Fruit fly (Drosophila melanogaster) whole organism, embryonic: ENCODE measurements around the gene CG10863.

Source experiments
- Aef1 ChIP-seq: fragments of 200-800 bp; sonication (Bioruptor generic); IDR thresholded peaks from 3 replicates; pipeline ENCODE4 v1.3.6; 2022; ENCODE audit warnings: missing biosample characterization, missing genetic modification characterization
- B-H1 ChIP-seq: fragments of 200-800 bp; sonication (Bioruptor generic); IDR thresholded peaks from 3 replicates; pipeline ENCODE4 v1.3.6; 2022; ENCODE audit warnings: missing biosample characterization, missing genetic modification characterization
- CG11398 ChIP-seq: fragments of 200-800 bp; sonication (Bioruptor generic); optimal IDR thresholded peaks from 2 replicates; lab custom pipeline; 2016; ENCODE audit warnings: missing biosample characterization, missing genetic modification characterization
- CG12104 ChIP-seq: fragments of 200-800 bp; sonication (Bioruptor generic); optimal IDR thresholded peaks from 3 replicates; lab custom pipeline; 2016; ENCODE audit warnings: missing biosample characterization, missing genetic modification characterization
- CG12769 ChIP-seq: fragments of 200-800 bp; sonication (Bioruptor generic); optimal IDR thresholded peaks from 2 replicates; lab custom pipeline; 2019; ENCODE audit warnings: missing biosample characterization, mild to moderate bottlenecking, missing genetic modification characterization, moderate library complexity
- CG13775 ChIP-seq: fragments of 200-800 bp; sonication (Bioruptor generic); optimal IDR thresholded peaks from 3 replicates; lab custom pipeline; 2017; ENCODE audit warnings: missing biosample characterization, mild to moderate bottlenecking, missing genetic modification characterization
- CG14014 ChIP-seq: fragments of 200-800 bp; sonication (Bioruptor generic); IDR thresholded peaks from 2 replicates; pipeline ENCODE4 v1.3.6; 2022; ENCODE audit warnings: missing biosample characterization, missing genetic modification characterization
- CG16815 ChIP-seq: fragments of 200-800 bp; sonication (Bioruptor generic); optimal IDR thresholded peaks from 3 replicates; lab custom pipeline; 2017; ENCODE audit warnings: missing biosample characterization, mild to moderate bottlenecking, missing genetic modification characterization
- CG17385 ChIP-seq: fragments of 200-800 bp; sonication (Bioruptor generic); optimal IDR thresholded peaks from 3 replicates; lab custom pipeline; 2018; ENCODE audit warnings: missing biosample characterization, mild to moderate bottlenecking, missing genetic modification characterization
- CG17912 ChIP-seq: fragments of 200-800 bp; sonication (Bioruptor generic); optimal IDR thresholded peaks from 2 replicates; lab custom pipeline; 2018; ENCODE audit warnings: missing biosample characterization, mild to moderate bottlenecking, missing genetic modification characterization
- CG18599 ChIP-seq: fragments of 200-800 bp; sonication (Bioruptor generic); optimal IDR thresholded peaks from 3 replicates; lab custom pipeline; 2017; ENCODE audit warnings: missing biosample characterization, missing genetic modification characterization, mild to moderate bottlenecking, moderate library complexity, missing genetic modification reagents
- CG3163 ChIP-seq: fragments of 200-800 bp; sonication (Bioruptor generic); optimal IDR thresholded peaks from 3 replicates; lab custom pipeline; 2016; ENCODE audit warnings: missing biosample characterization, missing genetic modification characterization
- CG3847 ChIP-seq: fragments of 200-800 bp; sonication (Bioruptor generic); IDR thresholded peaks from 2 replicates; pipeline ENCODE4 v1.3.6; 2022; ENCODE audit warnings: missing biosample characterization, missing genetic modification characterization
- CG3995 ChIP-seq: fragments of 200-800 bp; sonication (Bioruptor generic); optimal IDR thresholded peaks from 3 replicates; lab custom pipeline; 2016; ENCODE audit warnings: missing biosample characterization, missing genetic modification characterization
- CG4404 ChIP-seq: fragments of 200-800 bp; sonication (Bioruptor generic); IDR thresholded peaks from 2 replicates; pipeline ENCODE4 v1.3.6; 2022; ENCODE audit warnings: missing biosample characterization, missing genetic modification characterization
- CG4424 ChIP-seq: fragments of 200-800 bp; sonication (Bioruptor generic); optimal IDR thresholded peaks from 3 replicates; lab custom pipeline; 2016; ENCODE audit warnings: missing biosample characterization, missing genetic modification characterization
- CG6254 ChIP-seq: fragments of 200-800 bp; sonication (Bioruptor generic); optimal IDR thresholded peaks from 3 replicates; lab custom pipeline; 2017; ENCODE audit warnings: mild to moderate bottlenecking, missing biosample characterization, missing genetic modification reagents, missing genetic modification characterization
- CG7963 ChIP-seq: fragments of 200-800 bp; sonication (Bioruptor generic); IDR thresholded peaks from 3 replicates; pipeline ENCODE4 v1.3.6; 2022; ENCODE audit warnings: missing biosample characterization, missing genetic modification characterization; ENCODE audit not compliant: partially characterized antibody
- CG8089 ChIP-seq: fragments of 200-800 bp; sonication (Bioruptor generic); optimal IDR thresholded peaks from 3 replicates; lab custom pipeline; 2016; ENCODE audit warnings: missing biosample characterization, missing genetic modification characterization
- CG8281 ChIP-seq: fragments of 200-800 bp; sonication (Bioruptor generic); optimal IDR thresholded peaks from 2 replicates; lab custom pipeline; 2018; ENCODE audit warnings: missing biosample characterization, mild to moderate bottlenecking, missing genetic modification characterization, moderate library complexity
- CG8478 ChIP-seq: fragments of >200 bp; optimal IDR thresholded peaks from 2 replicates; lab custom pipeline; 2018
- CG8944 ChIP-seq: fragments of 200-800 bp; sonication (Bioruptor generic); optimal IDR thresholded peaks from 3 replicates; lab custom pipeline; 2016; ENCODE audit warnings: missing biosample characterization, missing genetic modification characterization
- Dfd ChIP-seq, 2 experiments: fragments of >200 bp; optimal IDR thresholded peaks; 2 replicates each; lab custom pipeline; 2017; ENCODE audit warnings: missing biosample characterization in 2 of 2, missing genetic modification characterization in 2 of 2
- Doc3 ChIP-seq: fragments of 200-800 bp; sonication (Bioruptor generic); IDR thresholded peaks from 3 replicates; pipeline ENCODE4 v1.3.6; 2022; ENCODE audit warnings: missing biosample characterization, missing genetic modification characterization; ENCODE audit not compliant: partially characterized antibody
- E2f2 ChIP-seq: fragments of 200-800 bp; sonication (Bioruptor generic); IDR thresholded peaks from 2 replicates; pipeline ENCODE4 v1.3.6; 2022; ENCODE audit warnings: missing biosample characterization, missing genetic modification characterization
- Fer2 ChIP-seq: fragments of 200-800 bp; sonication (Bioruptor generic); optimal IDR thresholded peaks from 2 replicates; lab custom pipeline; 2018; ENCODE audit warnings: missing biosample characterization, mild to moderate bottlenecking, missing genetic modification characterization, moderate library complexity
- Gug ChIP-seq: fragments of 200-800 bp; sonication (Bioruptor generic); IDR thresholded peaks from 4 replicates; pipeline ENCODE4 v1.3.6; 2022; ENCODE audit warnings: missing biosample characterization, missing genetic modification characterization
- HLH3B ChIP-seq: fragments of 200-800 bp; sonication (Bioruptor generic); IDR thresholded peaks from 2 replicates; pipeline ENCODE4 v1.3.6; 2022; ENCODE audit warnings: missing biosample characterization, missing genetic modification characterization
- Lpt ChIP-seq: fragments of >200 bp; optimal IDR thresholded peaks from 2 replicates; lab custom pipeline; 2018; ENCODE audit warnings: missing biosample characterization, missing genetic modification characterization
- Nf-YB ChIP-seq: fragments of 200-800 bp; sonication (Bioruptor generic); optimal IDR thresholded peaks from 3 replicates; lab custom pipeline; 2019; ENCODE audit warnings: missing biosample characterization, mild to moderate bottlenecking, missing genetic modification characterization, moderate library complexity
- Poxn ChIP-seq: fragments of 200-800 bp; sonication (Bioruptor generic); IDR thresholded peaks from 2 replicates; pipeline ENCODE4 v1.3.6; 2022; ENCODE audit warnings: missing biosample characterization, missing genetic modification characterization
- Ptx1 ChIP-seq: fragments of 200-800 bp; sonication (Bioruptor generic); IDR thresholded peaks from 2 replicates; pipeline ENCODE4 v1.3.6; 2022; ENCODE audit warnings: missing biosample characterization, missing genetic modification characterization
- Scr ChIP-seq: fragments of 200-800 bp; sonication (Bioruptor generic); IDR thresholded peaks from 2 replicates; pipeline ENCODE4 v1.3.6; 2022; ENCODE audit warnings: missing biosample characterization, missing genetic modification characterization; ENCODE audit not compliant: partially characterized antibody
- Taf1 ChIP-seq: fragments of 200-800 bp; sonication (Bioruptor generic); IDR thresholded peaks from 2 replicates; pipeline ENCODE4 v1.3.6; 2022; ENCODE audit warnings: missing biosample characterization, missing genetic modification characterization
- Xbp1 ChIP-seq: fragments of 200-800 bp; sonication (Bioruptor generic); optimal IDR thresholded peaks from 3 replicates; lab custom pipeline; 2016; ENCODE audit warnings: missing biosample characterization, mild to moderate bottlenecking, missing genetic modification characterization
- YL-1 ChIP-seq: fragments of 200-800 bp; sonication (Bioruptor generic); optimal IDR thresholded peaks from 3 replicates; lab custom pipeline; 2017; ENCODE audit warnings: missing biosample characterization, mild to moderate bottlenecking, missing genetic modification characterization
- ab ChIP-seq: fragments of 200-800 bp; sonication (Bioruptor generic); optimal IDR thresholded peaks from 2 replicates; lab custom pipeline; 2016; ENCODE audit warnings: missing biosample characterization, missing genetic modification characterization
- amos ChIP-seq: fragments of 200-800 bp; sonication (Bioruptor generic); IDR thresholded peaks from 2 replicates; pipeline ENCODE4 v1.3.6; 2022; ENCODE audit warnings: missing biosample characterization, missing genetic modification characterization; ENCODE audit not compliant: partially characterized antibody
- bbx ChIP-seq: fragments of 200-800 bp; sonication (Bioruptor generic); IDR thresholded peaks from 2 replicates; pipeline ENCODE4 v1.3.6; 2022; ENCODE audit warnings: missing biosample characterization, missing genetic modification characterization; ENCODE audit not compliant: partially characterized antibody
- chn ChIP-seq: fragments of 200-800 bp; sonication (Bioruptor generic); optimal IDR thresholded peaks from 2 replicates; lab custom pipeline; 2016; ENCODE audit warnings: missing biosample characterization, missing genetic modification characterization
- ci ChIP-seq: fragments of 200-800 bp; sonication (Bioruptor generic); IDR thresholded peaks from 3 replicates; pipeline ENCODE4 v1.3.6; 2022; ENCODE audit warnings: missing biosample characterization, missing genetic modification characterization
- cwo ChIP-seq: fragments of 200-800 bp; sonication (Bioruptor generic); optimal IDR thresholded peaks from 3 replicates; lab custom pipeline; 2017; ENCODE audit warnings: missing biosample characterization, missing genetic modification characterization, mild to moderate bottlenecking, moderate library complexity, missing genetic modification reagents
- dm ChIP-seq: fragments of 200-800 bp; sonication (Bioruptor generic); optimal IDR thresholded peaks from 3 replicates; lab custom pipeline; 2016; ENCODE audit warnings: missing biosample characterization, missing genetic modification characterization
- gsb ChIP-seq: fragments of 200-800 bp; sonication (Bioruptor generic); IDR thresholded peaks from 2 replicates; pipeline ENCODE4 v1.3.6; 2022; ENCODE audit warnings: missing biosample characterization, missing genetic modification characterization
- hkb ChIP-seq, 2 experiments: fragments of 200-800 bp in 1 of 2; fragments of >200 bp in 1 of 2; sonication (Bioruptor generic) in 1 of 2; IDR thresholded peaks in 1 of 2; optimal IDR thresholded peaks in 1 of 2; 2 replicates each; pipeline versions ENCODE4 v1.3.6 to Lab custom; 2017 to 2022; ENCODE audit warnings: missing biosample characterization in 1 of 2, missing genetic modification characterization in 1 of 2
- org-1 ChIP-seq: fragments of 200-800 bp; sonication (Bioruptor generic); optimal IDR thresholded peaks from 2 replicates; lab custom pipeline; 2017; ENCODE audit warnings: missing biosample characterization, missing genetic modification characterization
- repo ChIP-seq: fragments of 200-800 bp; sonication (Bioruptor generic); optimal IDR thresholded peaks from 2 replicates; lab custom pipeline; 2016; ENCODE audit warnings: missing biosample characterization, missing genetic modification characterization
- run ChIP-seq: fragments of 200-800 bp; sonication (Bioruptor generic); optimal IDR thresholded peaks from 3 replicates; lab custom pipeline; 2018; ENCODE audit warnings: missing biosample characterization, mild to moderate bottlenecking, missing genetic modification characterization
- slbo ChIP-seq: fragments of 200-800 bp; sonication (Bioruptor generic); IDR thresholded peaks from 2 replicates; pipeline ENCODE4 v1.3.6; 2022; ENCODE audit warnings: missing biosample characterization, missing genetic modification characterization
- tio ChIP-seq: fragments of 200-800 bp; sonication (Bioruptor generic); optimal IDR thresholded peaks from 2 replicates; lab custom pipeline; 2017; ENCODE audit warnings: missing biosample characterization, missing genetic modification characterization, inconsistent platforms
- unc-4 ChIP-seq: fragments of 200-800 bp; sonication (Bioruptor generic); IDR thresholded peaks from 2 replicates; pipeline ENCODE4 v1.3.6; 2022; ENCODE audit warnings: missing biosample characterization, missing genetic modification characterization; ENCODE audit not compliant: partially characterized antibody

CG10863 gene

dm6 chr3L:3892154-3892624 is 50.1 kb downstream of the CG10863 start, which contains the start of gene Fie (continued):
- TF ChIP-seq CG3163 (GFP tag; lab: Kevin White, UChicago), result no peak
- peak; percentile 34 for TF ChIP-seq E2f2 (GFP tag; lab: Robert Waterston, UW)
- TF ChIP-seq org-1 (GFP tag; lab: Kevin White, UChicago), result peak; percentile 47
- no peak for TF ChIP-seq unc-4
- no peak for TF ChIP-seq Fer2 (tag; lab: Kevin White, UChicago)
- no peak for TF ChIP-seq amos (GFP tag; lab: Robert Waterston, UW)
- peak; percentile 63 for TF ChIP-seq tio (GFP tag; lab: Kevin White, UChicago)
- TF ChIP-seq dm, result no peak
- peak; percentile 71 for TF ChIP-seq CG17385
- TF ChIP-seq CG8944 (GFP tag; lab: Kevin White, UChicago), result no peak
- peak; percentile 39 for TF ChIP-seq CG16815 (GFP tag; lab: Kevin White, UChicago)
- TF ChIP-seq CG3847, result no peak
- TF ChIP-seq CG8478 (lab: Kevin White, UChicago), result no peak
- TF ChIP-seq CG4424, result peak; percentile 26
- TF ChIP-seq B-H1, result peak; percentile 41; the same call in 1 of the 3 replicates
- no peak for TF ChIP-seq Aef1
- TF ChIP-seq CG12769 (tag; lab: Kevin White, UChicago), result no peak
- no peak for TF ChIP-seq CG17912
- no peak for TF ChIP-seq hkb (optimal IDR thresholded peaks at IDR 0.05; lab: Kevin White, UChicago)
- peak; percentile 53 for TF ChIP-seq hkb (GFP tag; IDR thresholded peaks at IDR 0.05; lab: Robert Waterston, UW)
- no peak for TF ChIP-seq repo (GFP tag; lab: Kevin White, UChicago)
- TF ChIP-seq gsb (GFP tag; lab: Robert Waterston, UW), result no peak
- no peak for TF ChIP-seq CG14014 (GFP tag; lab: Robert Waterston, UW)
- peak; percentile 51 for TF ChIP-seq chn (GFP tag; lab: Kevin White, UChicago)
- peak; percentile 67 for TF ChIP-seq Xbp1
- TF ChIP-seq ci (GFP tag; lab: Robert Waterston, UW), result 0 out of 3 replicates have a peak, but pooled peaks have one; percentile 33
- TF ChIP-seq CG12104 (GFP tag; lab: Kevin White, UChicago), result peak; percentile 23
- TF ChIP-seq CG6254 (GFP tag; lab: Kevin White, UChicago), result no peak
- TF ChIP-seq Scr, result no peak
- TF ChIP-seq CG7963 (GFP tag; lab: Robert Waterston, UW), result no peak
- peak; percentile 47 for TF ChIP-seq Nf-YB (GFP tag; lab: Kevin White, UChicago)
- TF ChIP-seq CG11398 (GFP tag; lab: Kevin White, UChicago), result no peak
- no peak for TF ChIP-seq HLH3B (GFP tag; lab: Robert Waterston, UW)
- TF ChIP-seq YL-1 (GFP tag; lab: Kevin White, UChicago), result no peak
- TF ChIP-seq CG4404 (GFP tag; lab: Robert Waterston, UW), result no peak
- no peak for TF ChIP-seq Poxn (GFP tag; lab: Robert Waterston, UW)
- peak; percentile 89 for TF ChIP-seq CG18599 (GFP tag; lab: Kevin White, UChicago)
- peak; percentile 22 for TF ChIP-seq run
- TF ChIP-seq Doc3, result no peak
- peak; percentile 54 for TF ChIP-seq Ptx1 (GFP tag; lab: Robert Waterston, UW)
- TF ChIP-seq Dfd (GFP tag; optimal IDR thresholded peaks at IDR 0.05; lab: Kevin White, UChicago), result no peak
- TF ChIP-seq slbo, result peak; percentile 65
- TF ChIP-seq Taf1 (GFP tag; lab: Robert Waterston, UW), result no peak
- peak; percentile 66 for TF ChIP-seq cwo (GFP tag; lab: Kevin White, UChicago)
- no peak for TF ChIP-seq CG3995 (GFP tag; lab: Kevin White, UChicago)
- TF ChIP-seq ab (GFP tag; lab: Kevin White, UChicago), result no peak
- no peak for TF ChIP-seq Lpt (GFP tag; lab: Kevin White, UChicago)
- no peak for TF ChIP-seq Gug (GFP tag; lab: Robert Waterston, UW)
- no peak for TF ChIP-seq CG8281 (tag; lab: Kevin White, UChicago)
- no peak for TF ChIP-seq CG8089 (GFP tag; lab: Kevin White, UChicago)
- TF ChIP-seq CG13775 (GFP tag; lab: Kevin White, UChicago), result peak; percentile 60
- no peak for TF ChIP-seq bbx (GFP tag; lab: Robert Waterston, UW)
